Fruit fly (Drosophila melanogaster) whole organism, embryonic: Measurements from ENCODE around the gene Pif1A.

Experiments used
- Adf1 ChIP-seq: fragments of 200-800 bp; sonication (Bioruptor generic); IDR thresholded peaks from 2 replicates; pipeline ENCODE4 v1.3.6; 2022; ENCODE audit warnings: missing biosample characterization, missing genetic modification characterization
- Antp ChIP-seq: fragments of 200-800 bp; sonication (Bioruptor generic); optimal IDR thresholded peaks from 3 replicates; lab custom pipeline; 2016; ENCODE audit warnings: missing biosample characterization, missing genetic modification characterization
- Atf6 ChIP-seq: fragments of 200-800 bp; sonication (Bioruptor generic); IDR thresholded peaks from 2 replicates; pipeline ENCODE4 v1.3.6; 2022; ENCODE audit warnings: missing biosample characterization, missing genetic modification characterization
- BEAF-32 ChIP-seq: fragments of 200-800 bp; sonication (Bioruptor generic); optimal IDR thresholded peaks from 3 replicates; lab custom pipeline; 2017; ENCODE audit warnings: missing biosample characterization, missing genetic modification characterization, mild to moderate bottlenecking, moderate library complexity, missing genetic modification reagents
- CG10979 ChIP-seq: fragments of 200-800 bp; sonication (Bioruptor generic); optimal IDR thresholded peaks from 2 replicates; lab custom pipeline; 2018; ENCODE audit warnings: missing biosample characterization, mild to moderate bottlenecking, missing genetic modification characterization, moderate library complexity
- CG12391 ChIP-seq: fragments of 200-800 bp; sonication (Bioruptor generic); optimal IDR thresholded peaks from 3 replicates; lab custom pipeline; 2018; ENCODE audit warnings: missing biosample characterization, mild to moderate bottlenecking, missing genetic modification characterization, moderate library complexity
- CG13287 ChIP-seq: fragments of 200-800 bp; sonication (Bioruptor generic); IDR thresholded peaks from 2 replicates; pipeline ENCODE4 v1.3.6; 2022; ENCODE audit warnings: missing biosample characterization, missing genetic modification characterization; ENCODE audit not compliant: partially characterized antibody
- CG13424 ChIP-seq: fragments of 200-800 bp; sonication (Bioruptor generic); optimal IDR thresholded peaks from 2 replicates; lab custom pipeline; 2019; ENCODE audit warnings: missing biosample characterization, mild to moderate bottlenecking, missing genetic modification characterization, moderate library complexity
- CG13894 ChIP-seq: fragments of 200-800 bp; sonication (Bioruptor generic); optimal IDR thresholded peaks from 3 replicates; lab custom pipeline; 2018; ENCODE audit warnings: missing biosample characterization, mild to moderate bottlenecking, missing genetic modification characterization, moderate library complexity
- CG14050 ChIP-seq: fragments of 200-800 bp; sonication (Bioruptor generic); IDR thresholded peaks from 3 replicates; pipeline ENCODE4 v1.3.6; 2022; ENCODE audit warnings: missing biosample characterization, missing genetic modification characterization
- CG14965 ChIP-seq: fragments of 200-800 bp; sonication (Bioruptor generic); optimal IDR thresholded peaks from 2 replicates; lab custom pipeline; 2016; ENCODE audit warnings: missing biosample characterization, missing genetic modification characterization, borderline replicate concordance
- CG15479 ChIP-seq: fragments of 200-800 bp; sonication (Bioruptor generic); optimal IDR thresholded peaks from 3 replicates; lab custom pipeline; 2019; ENCODE audit warnings: missing biosample characterization, mild to moderate bottlenecking, missing genetic modification characterization, moderate library complexity
- CG15514 ChIP-seq: fragments of 200-800 bp; sonication (Bioruptor generic); optimal IDR thresholded peaks from 3 replicates; lab custom pipeline; 2017; ENCODE audit warnings: missing biosample characterization, missing genetic modification characterization, mild to moderate bottlenecking, moderate library complexity, missing genetic modification reagents
- CG16813 ChIP-seq: fragments of 200-800 bp; sonication (Bioruptor generic); IDR thresholded peaks from 3 replicates; pipeline ENCODE4 v1.3.6; 2022; ENCODE audit warnings: missing biosample characterization, missing genetic modification characterization; ENCODE audit not compliant: partially characterized antibody
- CG30431 ChIP-seq: fragments of 200-800 bp; sonication (Bioruptor generic); optimal IDR thresholded peaks from 2 replicates; lab custom pipeline; 2017; ENCODE audit warnings: missing biosample characterization, missing genetic modification characterization
- CG33557 ChIP-seq: fragments of 200-800 bp; sonication (Bioruptor generic); optimal IDR thresholded peaks from 2 replicates; lab custom pipeline; 2019; ENCODE audit warnings: missing biosample characterization, mild to moderate bottlenecking, missing genetic modification characterization, moderate library complexity
- CG34224 ChIP-seq: fragments of 200-800 bp; sonication (Bioruptor generic); IDR thresholded peaks from 3 replicates; pipeline ENCODE4 v1.3.6; 2022; ENCODE audit warnings: missing biosample characterization, missing genetic modification characterization; ENCODE audit not compliant: partially characterized antibody
- CG42726 ChIP-seq: fragments of 200-800 bp; sonication (Bioruptor generic); IDR thresholded peaks from 2 replicates; pipeline ENCODE4 v1.3.6; 2022; ENCODE audit warnings: missing biosample characterization, missing genetic modification characterization; ENCODE audit not compliant: partially characterized antibody
- CG4617 ChIP-seq: fragments of 200-800 bp; sonication (Bioruptor generic); optimal IDR thresholded peaks from 3 replicates; lab custom pipeline; 2016; ENCODE audit warnings: missing biosample characterization, missing genetic modification characterization, borderline replicate concordance
- CG5953 ChIP-seq: fragments of 200-800 bp; sonication (Bioruptor generic); IDR thresholded peaks from 2 replicates; pipeline ENCODE4 v1.3.6; 2022; ENCODE audit warnings: missing biosample characterization, missing genetic modification characterization
- CG8478 ChIP-seq: fragments of >200 bp; optimal IDR thresholded peaks from 2 replicates; lab custom pipeline; 2018
- CG8924 ChIP-seq: fragments of 200-800 bp; optimal IDR thresholded peaks from 3 replicates; lab custom pipeline; 2019; ENCODE audit warnings: missing biosample characterization, mild to moderate bottlenecking, missing genetic modification characterization, moderate library complexity
- CTCF ChIP-seq: fragments of 200-800 bp; sonication (Bioruptor generic); optimal IDR thresholded peaks from 2 replicates; lab custom pipeline; 2017; ENCODE audit warnings: missing biosample characterization, mild to moderate bottlenecking, missing genetic modification characterization, moderate library complexity
- CoRest ChIP-seq: fragments of 200-800 bp; sonication (Bioruptor generic); optimal IDR thresholded peaks from 3 replicates; lab custom pipeline; 2018; ENCODE audit warnings: missing biosample characterization, mild to moderate bottlenecking, missing genetic modification characterization, moderate library complexity
- Dref ChIP-seq: fragments of 200-800 bp; sonication (Bioruptor generic); IDR thresholded peaks from 2 replicates; pipeline ENCODE4 v1.3.6; 2022; ENCODE audit warnings: missing biosample characterization, missing genetic modification characterization
- Ets97D ChIP-seq: fragments of 200-800 bp; sonication (Bioruptor generic); optimal IDR thresholded peaks from 3 replicates; lab custom pipeline; 2016; ENCODE audit warnings: missing biosample characterization, missing genetic modification characterization
- H2.0 ChIP-seq: fragments of 200-800 bp; sonication (Bioruptor generic); IDR thresholded peaks from 2 replicates; pipeline ENCODE4 v1.3.6; 2022; ENCODE audit warnings: missing biosample characterization, missing genetic modification characterization
- HHEX ChIP-seq: fragments of 200-800 bp; sonication (Bioruptor generic); optimal IDR thresholded peaks from 3 replicates; lab custom pipeline; 2017; ENCODE audit warnings: missing biosample characterization, mild to moderate bottlenecking, missing genetic modification characterization, missing genetic modification reagents
- HmgZ ChIP-seq: fragments of 200-800 bp; sonication (Bioruptor generic); optimal IDR thresholded peaks from 2 replicates; lab custom pipeline; 2018; ENCODE audit warnings: missing biosample characterization, mild to moderate bottlenecking, missing genetic modification characterization
- MESR4 ChIP-seq: fragments of 200-800 bp; sonication (Bioruptor generic); optimal IDR thresholded peaks from 2 replicates; lab custom pipeline; 2018; ENCODE audit warnings: missing biosample characterization, mild to moderate bottlenecking, missing genetic modification characterization, moderate library complexity
- Pdp1 ChIP-seq, 2 experiments: fragments of 200-800 bp; sonication (Bioruptor generic); optimal IDR thresholded peaks; 3 replicates each; lab custom pipeline; 2016; ENCODE audit warnings: missing biosample characterization in 2 of 2, missing genetic modification characterization in 2 of 2, mild to moderate bottlenecking in 1 of 2, moderate library complexity in 1 of 2
- Rx ChIP-seq: fragments of 200-800 bp; sonication (Bioruptor generic); IDR thresholded peaks from 2 replicates; pipeline ENCODE4 v1.3.6; 2022; ENCODE audit warnings: missing biosample characterization, missing genetic modification characterization
- Scr ChIP-seq: fragments of 200-800 bp; sonication (Bioruptor generic); IDR thresholded peaks from 2 replicates; pipeline ENCODE4 v1.3.6; 2022; ENCODE audit warnings: missing biosample characterization, missing genetic modification characterization; ENCODE audit not compliant: partially characterized antibody
- Spps ChIP-seq: fragments of 200-800 bp; sonication (Bioruptor generic); optimal IDR thresholded peaks from 2 replicates; lab custom pipeline; 2018; ENCODE audit warnings: missing biosample characterization, mild to moderate bottlenecking, missing genetic modification characterization
- Xrp1 ChIP-seq: fragments of 200-800 bp; sonication (Bioruptor generic); IDR thresholded peaks from 2 replicates; pipeline ENCODE4 v1.3.6; 2022; ENCODE audit warnings: missing biosample characterization, missing genetic modification characterization
- cad ChIP-seq: fragments of >200 bp; optimal IDR thresholded peaks from 2 replicates; lab custom pipeline; 2017; ENCODE audit warnings: missing biosample characterization, missing genetic modification characterization
- crp ChIP-seq, 2 experiments: fragments of 200-800 bp; sonication (Bioruptor generic); optimal IDR thresholded peaks; 2 replicates in 1 of 2; 3 replicates in 1 of 2; lab custom pipeline; 2017; ENCODE audit warnings: missing biosample characterization in 2 of 2, missing genetic modification characterization in 2 of 2, mild to moderate bottlenecking in 1 of 2, moderate library complexity in 1 of 2
- dm ChIP-seq: fragments of 200-800 bp; sonication (Bioruptor generic); optimal IDR thresholded peaks from 3 replicates; lab custom pipeline; 2016; ENCODE audit warnings: missing biosample characterization, missing genetic modification characterization
- hbn ChIP-seq: fragments of 200-800 bp; sonication (Bioruptor generic); IDR thresholded peaks from 2 replicates; pipeline ENCODE4 v1.3.6; 2022; ENCODE audit warnings: missing biosample characterization, missing genetic modification characterization; ENCODE audit not compliant: partially characterized antibody
- insv ChIP-seq, 2 experiments: fragments of 200-800 bp; sonication (Bioruptor generic); optimal IDR thresholded peaks; 3 replicates each; lab custom pipeline; 2016 to 2018; ENCODE audit warnings: missing biosample characterization in 2 of 2, missing genetic modification characterization in 2 of 2
- jigr1 ChIP-seq: fragments of 200-800 bp; sonication (Bioruptor generic); IDR thresholded peaks from 3 replicates; pipeline ENCODE4 v1.3.6; 2022; ENCODE audit warnings: missing biosample characterization, missing genetic modification characterization
- knrl ChIP-seq: fragments of 200-800 bp; sonication (Bioruptor generic); IDR thresholded peaks from 3 replicates; pipeline ENCODE4 v1.3.6; 2022; ENCODE audit warnings: missing biosample characterization, missing genetic modification characterization; ENCODE audit not compliant: partially characterized antibody
- lbe ChIP-seq: fragments of 200-800 bp; sonication (Bioruptor generic); optimal IDR thresholded peaks from 2 replicates; lab custom pipeline; 2016; ENCODE audit warnings: missing biosample characterization, mild to moderate bottlenecking, missing genetic modification characterization
- mirr ChIP-seq: fragments of 200-800 bp; sonication (Bioruptor generic); optimal IDR thresholded peaks from 3 replicates; lab custom pipeline; 2018; ENCODE audit warnings: missing biosample characterization, mild to moderate bottlenecking, missing genetic modification characterization
- oc ChIP-seq: fragments of 200-800 bp; sonication (Bioruptor generic); optimal IDR thresholded peaks from 2 replicates; lab custom pipeline; 2018; ENCODE audit warnings: missing biosample characterization, mild to moderate bottlenecking, missing genetic modification characterization, moderate library complexity
- shn ChIP-seq: fragments of 200-800 bp; sonication (Bioruptor generic); optimal IDR thresholded peaks from 3 replicates; lab custom pipeline; 2016; ENCODE audit warnings: missing biosample characterization, missing genetic modification characterization
- stwl ChIP-seq: fragments of 200-800 bp; sonication (Bioruptor generic); optimal IDR thresholded peaks from 3 replicates; lab custom pipeline; 2018; ENCODE audit warnings: missing biosample characterization, mild to moderate bottlenecking, missing genetic modification characterization, moderate library complexity
- sug ChIP-seq: fragments of 200-800 bp; optimal IDR thresholded peaks from 2 replicates; lab custom pipeline; 2019; ENCODE audit warnings: missing biosample characterization, mild to moderate bottlenecking, missing genetic modification characterization, moderate library complexity
- yki ChIP-seq: fragments of >200 bp; optimal IDR thresholded peaks from 3 replicates; lab custom pipeline; 2018

Pif1A gene

dm6 chr3R:8823761-8824499, 23.0 kb upstream of the Pif1A start, which contains the start of the genes IscU and CG8379 (continued):
- peak; percentile 45 to 93 for TF ChIP-seq crp (GFP tag; optimal IDR thresholded peaks at IDR 0.05; lab: Kevin White, UChicago)
- TF ChIP-seq Pdp1 (GFP tag; optimal IDR thresholded peaks at IDR 0.05; lab: Kevin White, UChicago) = peak in 1 of 2 experiments; percentile 86
- no peak for TF ChIP-seq Atf6 (GFP tag; lab: Robert Waterston, UW)
- TF ChIP-seq CoRest = no peak
- TF ChIP-seq Xrp1 (GFP tag; lab: Robert Waterston, UW) = no peak
- peak; percentile 69; the same call in 1 of the 2 replicates for TF ChIP-seq hbn (GFP tag; lab: Robert Waterston, UW)
- no peak for TF ChIP-seq yki (lab: Kevin White, UChicago)
- peak; percentile 11 for TF ChIP-seq CG13424 (tag; lab: Kevin White, UChicago)
- TF ChIP-seq Ets97D (GFP tag; lab: Kevin White, UChicago) = peak; percentile 10
- TF ChIP-seq Dref (GFP tag; lab: Robert Waterston, UW) = peak; percentile 50
- TF ChIP-seq stwl (tag; lab: Kevin White, UChicago) = peak; percentile 92
- no peak for TF ChIP-seq CG14965 (GFP tag; lab: Kevin White, UChicago)
- no peak for TF ChIP-seq H2.0
- no peak for TF ChIP-seq Adf1 (GFP tag; lab: Robert Waterston, UW)
- no peak for TF ChIP-seq oc (tag; lab: Kevin White, UChicago)
- peak; percentile 77; the same call in 2 of the 3 replicates for TF ChIP-seq CG34224 (GFP tag; lab: Robert Waterston, UW)
- TF ChIP-seq CTCF (GFP tag; lab: Kevin White, UChicago) = peak; percentile 23
- peak; percentile 82 for TF ChIP-seq CG13287 (GFP tag; lab: Robert Waterston, UW)
- peak; percentile 39 for TF ChIP-seq lbe
- TF ChIP-seq CG12391 (tag; lab: Kevin White, UChicago) = peak; percentile 45
- peak; percentile 38 for TF ChIP-seq CG8924 (tag; lab: Kevin White, UChicago)
- TF ChIP-seq CG8478 (lab: Kevin White, UChicago) = no peak
- TF ChIP-seq CG15479 (GFP tag; lab: Kevin White, UChicago) = peak; percentile 57
- TF ChIP-seq CG30431 (GFP tag; lab: Kevin White, UChicago) = no peak
- no peak for TF ChIP-seq jigr1 (GFP tag; lab: Robert Waterston, UW)
- peak; percentile 70 for TF ChIP-seq Scr (GFP tag; lab: Robert Waterston, UW)
- TF ChIP-seq Antp = no peak
- peak; percentile 41 for TF ChIP-seq HmgZ (tag; lab: Kevin White, UChicago)
- TF ChIP-seq CG10979 (tag; lab: Kevin White, UChicago) = no peak
- no peak for TF ChIP-seq CG13894
- TF ChIP-seq mirr (GFP tag; lab: Kevin White, UChicago) = no peak
- TF ChIP-seq CG5953 (GFP tag; lab: Robert Waterston, UW) = no peak
- no peak for TF ChIP-seq dm
- peak; percentile 63; the same call in 2 of the 3 replicates for TF ChIP-seq CG16813 (GFP tag; lab: Robert Waterston, UW)
- peak; percentile 74 for TF ChIP-seq BEAF-32 (GFP tag; lab: Kevin White, UChicago)
- TF ChIP-seq CG4617 (GFP tag; lab: Kevin White, UChicago) = peak; percentile 62
- peak; percentile 98 for TF ChIP-seq sug (tag; lab: Kevin White, UChicago)
- TF ChIP-seq CG15514 (GFP tag; lab: Kevin White, UChicago) = peak; percentile 50
- TF ChIP-seq Spps (tag; lab: Kevin White, UChicago) = no peak
- no peak for TF ChIP-seq cad
- TF ChIP-seq CG14050 = no peak
- TF ChIP-seq CG33557 (GFP tag; lab: Kevin White, UChicago) = peak; percentile 36
- TF ChIP-seq CG42726 (GFP tag; lab: Robert Waterston, UW) = peak; percentile 13; the same call in 1 of the 2 replicates
- TF ChIP-seq Rx (GFP tag; lab: Robert Waterston, UW) = no peak
- peak; percentile 71 for TF ChIP-seq MESR4 (GFP tag; lab: Kevin White, UChicago)
- TF ChIP-seq HHEX = no peak
- TF ChIP-seq knrl (GFP tag; lab: Robert Waterston, UW) = peak; percentile 70
- no peak for TF ChIP-seq shn (GFP tag; lab: Kevin White, UChicago)
- TF ChIP-seq insv (GFP tag; optimal IDR thresholded peaks at IDR 0.05; lab: Kevin White, UChicago) = peak in 1 of 2 experiments; percentile 3
